Worm (Caenorhabditis elegans) whole organism, L3 larva: ENCODE data around the gene Y43F8C.17.

Source experiments
- elt-3 ChIP-seq, 3 experiments: fragments of 150-350 bp in 1 of 3; sonication (generic microtip) in 2 of 3; optimal IDR thresholded peaks; 2 replicates in 2 of 3; 4 replicates in 1 of 3; lab custom pipeline; 2014 to 2017; ENCODE audit warnings: missing biosample characterization in 3 of 3, missing genetic modification characterization in 3 of 3
- fos-1 ChIP-seq: fragments of 150-350 bp; optimal IDR thresholded peaks from 2 replicates; lab custom pipeline; 2014; ENCODE audit warnings: missing biosample characterization, missing genetic modification characterization
- lin-39 ChIP-seq: fragments of 150-350 bp; optimal IDR thresholded peaks from 2 replicates; lab custom pipeline; 2018; ENCODE audit warnings: missing biosample characterization, missing genetic modification reagents, missing genetic modification characterization
- mml-1 ChIP-seq: fragments of 150-350 bp; sonication (generic microtip); optimal IDR thresholded peaks from 3 replicates; lab custom pipeline; 2014; ENCODE audit warnings: missing biosample characterization, missing genetic modification characterization
- snpc-4 ChIP-seq: fragments of 150-350 bp; optimal IDR thresholded peaks from 2 replicates; lab custom pipeline; 2014; ENCODE audit warnings: missing biosample characterization, missing genetic modification characterization
- unc-39 ChIP-seq: sonication (generic microtip); optimal IDR thresholded peaks from 4 replicates; lab custom pipeline; 2017; ENCODE audit warnings: missing biosample characterization, missing genetic modification characterization

DNA sequence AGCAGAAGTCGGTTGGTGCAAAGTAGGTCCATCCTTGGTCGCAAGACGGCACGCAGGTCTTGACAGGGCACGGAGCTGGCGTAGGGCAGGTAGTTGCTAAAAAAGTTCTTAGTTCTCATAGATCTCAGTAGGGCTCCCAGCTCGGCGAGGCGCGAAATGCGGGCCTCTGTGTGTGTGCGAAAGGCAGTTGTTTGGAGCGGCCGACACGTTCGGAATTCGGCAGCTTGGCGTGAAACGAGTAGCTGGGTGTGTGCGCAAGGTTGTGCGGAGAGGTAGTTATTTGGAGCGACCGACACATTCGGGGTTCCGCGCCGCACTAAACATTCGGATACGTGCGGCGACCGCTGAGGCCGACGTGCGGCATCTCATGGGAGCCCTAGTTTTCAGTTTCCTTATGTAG is 36.9 kb downstream of the Y43F8C.17 start:
- TF ChIP-seq lin-39 (tag; lab: Kevin White, UChicago): no peak
- no peak for TF ChIP-seq snpc-4 (tag; lab: Kevin White, UChicago)
- no peak for TF ChIP-seq unc-39 (tag; lab: Kevin White, UChicago)
- TF ChIP-seq mml-1 (tag; lab: Kevin White, UChicago): no peak
- TF ChIP-seq elt-3 (tag; optimal IDR thresholded peaks at IDR 0.05; lab: Kevin White, UChicago): no peak
- TF ChIP-seq fos-1: no peak
